Fruit fly (Drosophila melanogaster) whole organism, embryonic: Measurements from ENCODE around the gene CG7987.

ENCODE experiments used
- Abd-B ChIP-seq: fragments of 200-800 bp; sonication (Bioruptor generic); optimal IDR thresholded peaks from 2 replicates; lab custom pipeline; 2018; ENCODE audit warnings: missing biosample characterization, mild to moderate bottlenecking, missing genetic modification characterization, moderate library complexity
- Antp ChIP-seq: fragments of 200-800 bp; sonication (Bioruptor generic); optimal IDR thresholded peaks from 3 replicates; lab custom pipeline; 2016; ENCODE audit warnings: missing biosample characterization, missing genetic modification characterization
- CG13123 ChIP-seq: fragments of 200-800 bp; sonication (Bioruptor generic); optimal IDR thresholded peaks from 2 replicates; lab custom pipeline; 2016; ENCODE audit warnings: missing biosample characterization, missing genetic modification characterization
- CG17829 ChIP-seq: fragments of 200-800 bp; optimal IDR thresholded peaks from 2 replicates; lab custom pipeline; 2019; ENCODE audit warnings: missing biosample characterization, mild to moderate bottlenecking, missing genetic modification characterization, moderate library complexity
- CG1832 ChIP-seq: fragments of 200-800 bp; sonication (Bioruptor generic); optimal IDR thresholded peaks from 2 replicates; lab custom pipeline; 2017; ENCODE audit warnings: missing biosample characterization, mild to moderate bottlenecking, missing genetic modification characterization, inconsistent platforms
- CG2875 ChIP-seq: fragments of 200-800 bp; sonication (Bioruptor generic); optimal IDR thresholded peaks from 2 replicates; lab custom pipeline; 2017; ENCODE audit warnings: missing biosample characterization, mild to moderate bottlenecking, missing genetic modification characterization, missing genetic modification reagents
- CG31365 ChIP-seq: fragments of 200-800 bp; sonication (Bioruptor generic); optimal IDR thresholded peaks from 2 replicates; lab custom pipeline; 2018; ENCODE audit warnings: missing biosample characterization, mild to moderate bottlenecking, missing genetic modification characterization
- CG5180 ChIP-seq: fragments of 200-800 bp; sonication (Bioruptor generic); optimal IDR thresholded peaks from 3 replicates; lab custom pipeline; 2017; ENCODE audit warnings: missing biosample characterization, missing genetic modification characterization, mild to moderate bottlenecking, moderate library complexity, missing genetic modification reagents
- CG6765 ChIP-seq: fragments of 200-800 bp; sonication (Bioruptor generic); optimal IDR thresholded peaks from 3 replicates; lab custom pipeline; 2017; ENCODE audit warnings: missing biosample characterization, mild to moderate bottlenecking, missing genetic modification characterization
- CG9932 ChIP-seq: fragments of 200-800 bp; sonication (Bioruptor generic); IDR thresholded peaks from 2 replicates; pipeline ENCODE4 v1.3.6; 2022; ENCODE audit warnings: missing biosample characterization, missing genetic modification characterization
- D19B ChIP-seq: fragments of 200-800 bp; sonication (Bioruptor generic); optimal IDR thresholded peaks from 2 replicates; lab custom pipeline; 2017; ENCODE audit warnings: missing biosample characterization, mild to moderate bottlenecking, missing genetic modification characterization
- Elba2 ChIP-seq: fragments of 200-800 bp; sonication (Bioruptor generic); optimal IDR thresholded peaks from 3 replicates; lab custom pipeline; 2016; ENCODE audit warnings: missing biosample characterization, missing genetic modification characterization
- Gsc ChIP-seq: fragments of 200-800 bp; sonication (Bioruptor generic); IDR thresholded peaks from 2 replicates; pipeline ENCODE4 v1.3.6; 2022; ENCODE audit warnings: missing biosample characterization, missing genetic modification characterization
- HLH4C ChIP-seq: fragments of 200-800 bp; sonication (Bioruptor generic); IDR thresholded peaks from 3 replicates; pipeline ENCODE4 v1.3.6; 2022; ENCODE audit warnings: missing biosample characterization, missing genetic modification characterization; ENCODE audit not compliant: partially characterized antibody
- MBD-R2 ChIP-seq: fragments of 200-800 bp; sonication (Bioruptor generic); IDR thresholded peaks from 2 replicates; pipeline ENCODE4 v1.3.6; 2022; ENCODE audit warnings: missing biosample characterization, missing genetic modification characterization
- Meics ChIP-seq: fragments of 200-800 bp; sonication (Bioruptor generic); optimal IDR thresholded peaks from 2 replicates; lab custom pipeline; 2017; ENCODE audit warnings: missing biosample characterization, mild to moderate bottlenecking, missing genetic modification characterization
- Opbp ChIP-seq: fragments of 200-800 bp; sonication (Bioruptor generic); IDR thresholded peaks from 3 replicates; pipeline ENCODE4 v1.3.6; 2022; ENCODE audit warnings: missing biosample characterization, missing genetic modification characterization; ENCODE audit not compliant: partially characterized antibody
- Pdp1 ChIP-seq, 2 experiments: fragments of 200-800 bp; sonication (Bioruptor generic); optimal IDR thresholded peaks; 3 replicates each; lab custom pipeline; 2016; ENCODE audit warnings: missing biosample characterization in 2 of 2, missing genetic modification characterization in 2 of 2, mild to moderate bottlenecking in 1 of 2, moderate library complexity in 1 of 2
- Scr ChIP-seq: fragments of 200-800 bp; sonication (Bioruptor generic); IDR thresholded peaks from 2 replicates; pipeline ENCODE4 v1.3.6; 2022; ENCODE audit warnings: missing biosample characterization, missing genetic modification characterization; ENCODE audit not compliant: partially characterized antibody
- Trl ChIP-seq, 3 experiments: fragments of >200 bp in 2 of 3; fragments of 200-800 bp in 1 of 3; sonication (Bioruptor generic) in 1 of 3; optimal IDR thresholded peaks; 2 replicates in 1 of 3; 3 replicates in 2 of 3; lab custom pipeline; 2016 to 2017; ENCODE audit warnings: missing biosample characterization in 1 of 3, missing genetic modification characterization in 1 of 3
- Vsx1 ChIP-seq: fragments of 200-800 bp; sonication (Bioruptor generic); optimal IDR thresholded peaks from 2 replicates; lab custom pipeline; 2017; ENCODE audit warnings: missing biosample characterization, mild to moderate bottlenecking, missing genetic modification characterization, missing genetic modification reagents
- abd-A ChIP-seq: fragments of 200-800 bp; sonication (Bioruptor generic); optimal IDR thresholded peaks from 3 replicates; lab custom pipeline; 2019; ENCODE audit warnings: missing biosample characterization, mild to moderate bottlenecking, missing genetic modification characterization, moderate library complexity
- bbx ChIP-seq: fragments of 200-800 bp; sonication (Bioruptor generic); IDR thresholded peaks from 2 replicates; pipeline ENCODE4 v1.3.6; 2022; ENCODE audit warnings: missing biosample characterization, missing genetic modification characterization; ENCODE audit not compliant: partially characterized antibody
- bigmax ChIP-seq: fragments of 200-800 bp; sonication (Bioruptor generic); optimal IDR thresholded peaks from 2 replicates; lab custom pipeline; 2018; ENCODE audit warnings: missing biosample characterization, mild to moderate bottlenecking, missing genetic modification characterization
- chinmo ChIP-seq: fragments of 200-800 bp; sonication (Bioruptor generic); IDR thresholded peaks from 4 replicates; pipeline ENCODE4 v1.3.6; 2022; ENCODE audit warnings: missing biosample characterization, missing genetic modification characterization; ENCODE audit not compliant: partially characterized antibody
- dm ChIP-seq: fragments of 200-800 bp; sonication (Bioruptor generic); optimal IDR thresholded peaks from 3 replicates; lab custom pipeline; 2016; ENCODE audit warnings: missing biosample characterization, missing genetic modification characterization
- dmrt11E ChIP-seq: fragments of 200-800 bp; sonication (Bioruptor generic); optimal IDR thresholded peaks from 3 replicates; lab custom pipeline; 2018; ENCODE audit warnings: missing biosample characterization, mild to moderate bottlenecking, missing genetic modification characterization, moderate library complexity
- dmrt99B ChIP-seq: fragments of 200-800 bp; sonication (Bioruptor generic); optimal IDR thresholded peaks from 2 replicates; lab custom pipeline; 2018; ENCODE audit warnings: missing biosample characterization, mild to moderate bottlenecking, missing genetic modification characterization, moderate library complexity
- eyg ChIP-seq: fragments of 200-800 bp; sonication (Bioruptor generic); optimal IDR thresholded peaks from 3 replicates; lab custom pipeline; 2016; ENCODE audit warnings: missing biosample characterization, missing genetic modification characterization
- gem ChIP-seq: fragments of 200-800 bp; sonication (Bioruptor generic); optimal IDR thresholded peaks from 2 replicates; lab custom pipeline; 2019; ENCODE audit warnings: missing biosample characterization, mild to moderate bottlenecking, missing genetic modification characterization, moderate library complexity
- gfzf ChIP-seq: fragments of 200-800 bp; sonication (Bioruptor generic); optimal IDR thresholded peaks from 2 replicates; lab custom pipeline; 2016; ENCODE audit warnings: missing biosample characterization, mild to moderate bottlenecking, missing genetic modification characterization, moderate library complexity
- grau ChIP-seq: fragments of 200-800 bp; optimal IDR thresholded peaks from 3 replicates; lab custom pipeline; 2019; ENCODE audit warnings: missing biosample characterization, mild to moderate bottlenecking, missing genetic modification characterization, moderate library complexity
- nau ChIP-seq: fragments of 200-800 bp; sonication (Bioruptor generic); optimal IDR thresholded peaks from 3 replicates; lab custom pipeline; 2017; ENCODE audit warnings: missing biosample characterization, mild to moderate bottlenecking, missing genetic modification characterization, missing genetic modification reagents
- nmo ChIP-seq: fragments of 200-800 bp; sonication (Bioruptor generic); optimal IDR thresholded peaks from 2 replicates; lab custom pipeline; 2018; ENCODE audit warnings: missing biosample characterization, mild to moderate bottlenecking, missing genetic modification characterization, moderate library complexity
- onecut ChIP-seq: fragments of 200-800 bp; sonication (Bioruptor generic); IDR thresholded peaks from 2 replicates; pipeline ENCODE4 v1.3.6; 2022; ENCODE audit warnings: missing biosample characterization, missing genetic modification characterization
- pfk ChIP-seq: fragments of 200-800 bp; sonication (Bioruptor generic); optimal IDR thresholded peaks from 2 replicates; lab custom pipeline; 2018; ENCODE audit warnings: missing biosample characterization, mild to moderate bottlenecking, missing genetic modification characterization, moderate library complexity
- pho ChIP-seq: fragments of 200-800 bp; sonication (Bioruptor generic); optimal IDR thresholded peaks from 2 replicates; lab custom pipeline; 2016; ENCODE audit warnings: missing biosample characterization, missing genetic modification characterization
- prd ChIP-seq, 3 experiments: fragments of >200 bp in 2 of 3; fragments of 200-800 bp in 1 of 3; sonication (Bioruptor generic) in 1 of 3; optimal IDR thresholded peaks in 2 of 3; IDR thresholded peaks in 1 of 3; 2 replicates in 2 of 3; 3 replicates in 1 of 3; pipeline versions ENCODE4 v1.3.6 to Lab custom; 2017 to 2022; ENCODE audit warnings: missing biosample characterization in 1 of 3, missing genetic modification characterization in 1 of 3
- run ChIP-seq: fragments of 200-800 bp; sonication (Bioruptor generic); optimal IDR thresholded peaks from 3 replicates; lab custom pipeline; 2018; ENCODE audit warnings: missing biosample characterization, mild to moderate bottlenecking, missing genetic modification characterization
- schlank ChIP-seq: fragments of 200-800 bp; sonication (Bioruptor generic); optimal IDR thresholded peaks from 2 replicates; lab custom pipeline; 2018; ENCODE audit warnings: missing biosample characterization, mild to moderate bottlenecking, missing genetic modification characterization
- sens ChIP-seq: fragments of 200-800 bp; sonication (Bioruptor generic); peaks from one replicate; lab custom pipeline; 2016; ENCODE audit warnings: missing biosample characterization, missing genetic modification characterization
- shn ChIP-seq: fragments of 200-800 bp; sonication (Bioruptor generic); optimal IDR thresholded peaks from 3 replicates; lab custom pipeline; 2016; ENCODE audit warnings: missing biosample characterization, missing genetic modification characterization
- sim ChIP-seq: fragments of 200-800 bp; sonication (Bioruptor generic); IDR thresholded peaks from 2 replicates; pipeline ENCODE4 v1.3.6; 2022; ENCODE audit warnings: missing biosample characterization, missing genetic modification characterization
- sob ChIP-seq: fragments of 200-800 bp; sonication (Bioruptor generic); IDR thresholded peaks from 2 replicates; pipeline ENCODE4 v1.3.6; 2022; ENCODE audit warnings: missing biosample characterization, missing genetic modification characterization
- tgo ChIP-seq: fragments of 200-800 bp; sonication (Bioruptor generic); IDR thresholded peaks from 3 replicates; pipeline ENCODE4 v1.3.6; 2022; ENCODE audit warnings: missing biosample characterization, missing genetic modification characterization
- trh ChIP-seq: fragments of 200-800 bp; sonication (Bioruptor generic); optimal IDR thresholded peaks from 2 replicates; lab custom pipeline; 2016; ENCODE audit warnings: missing biosample characterization, missing genetic modification characterization
- z ChIP-seq: fragments of 200-800 bp; sonication (Bioruptor generic); IDR thresholded peaks from 3 replicates; pipeline ENCODE4 v1.3.6; 2022; ENCODE audit warnings: missing biosample characterization, missing genetic modification characterization

The CG7987 gene

DNA sequence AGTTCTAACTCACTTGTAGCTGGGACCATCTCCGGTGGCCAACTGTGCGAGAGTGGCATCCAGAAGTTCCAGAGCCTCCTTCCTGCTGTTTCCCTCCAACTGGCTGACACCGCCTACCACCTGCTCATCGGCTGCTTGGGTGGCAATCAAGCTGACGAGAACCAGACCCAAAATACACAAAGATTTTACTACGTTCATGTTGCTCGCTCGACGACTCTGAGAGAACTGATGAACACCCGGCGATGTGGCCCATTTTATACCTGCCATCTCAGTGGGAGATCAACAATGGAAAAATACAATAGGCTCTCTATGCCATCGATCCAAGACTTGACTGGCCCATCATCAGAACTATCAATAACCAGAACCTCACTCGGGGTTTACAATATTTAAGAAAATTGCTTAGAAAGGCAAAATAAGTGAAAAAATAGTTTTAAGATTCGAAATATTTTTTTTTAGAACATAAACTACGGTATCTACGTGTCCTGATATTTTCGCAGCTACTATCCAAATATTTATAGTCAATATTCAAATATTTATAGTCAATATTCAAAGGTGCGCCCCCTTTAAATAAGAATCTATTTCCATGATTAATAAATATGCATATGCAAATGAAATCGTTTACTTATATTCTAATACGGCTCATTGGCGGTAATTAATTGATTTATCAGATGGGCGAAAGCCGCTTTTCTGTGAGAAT lies 6.1 kb downstream of the CG7987 start, which contains the start of gene Cys (continued):
- peak; percentile 24; the same call in 1 of the 2 replicates for TF ChIP-seq MBD-R2 (GFP tag; lab: Robert Waterston, UW)
- peak; percentile 27 for TF ChIP-seq D19B (GFP tag; lab: Kevin White, UChicago)
- no peak for TF ChIP-seq trh (GFP tag; lab: Kevin White, UChicago)
- peak; percentile 9 for TF ChIP-seq schlank (tag; lab: Kevin White, UChicago)
- TF ChIP-seq sob (GFP tag; lab: Robert Waterston, UW) = peak; percentile 39; the same call in 1 of the 2 replicates
- TF ChIP-seq pfk (GFP tag; lab: Kevin White, UChicago) = peak; percentile 42
- TF ChIP-seq CG6765 (GFP tag; lab: Kevin White, UChicago) = peak; percentile 30
- no peak for TF ChIP-seq dm (GFP tag; lab: Kevin White, UChicago)
- TF ChIP-seq abd-A = peak; percentile 31
- no peak for TF ChIP-seq CG1832 (GFP tag; lab: Kevin White, UChicago)
- TF ChIP-seq CG31365 = no peak
- TF ChIP-seq dmrt99B = peak; percentile 43
- no peak for TF ChIP-seq gfzf (GFP tag; lab: Kevin White, UChicago)
- no peak for TF ChIP-seq tgo (GFP tag; lab: Robert Waterston, UW)
- TF ChIP-seq CG17829 (tag; lab: Kevin White, UChicago) = peak; percentile 1
- TF ChIP-seq CG2875 = peak; percentile 10
- TF ChIP-seq bigmax (GFP tag; lab: Kevin White, UChicago) = peak; percentile 50
- TF ChIP-seq sens = peak; percentile 80
- 0 out of 2 replicates have a peak, but pooled peaks have one; percentile 22 for TF ChIP-seq sim (GFP tag; lab: Robert Waterston, UW)
- TF ChIP-seq prd (optimal IDR thresholded peaks at IDR 0.05; lab: Kevin White, UChicago) = no peak
- peak; percentile 22; the same call in 1 of the 3 replicates for TF ChIP-seq prd (GFP tag; IDR thresholded peaks at IDR 0.05; lab: Robert Waterston, UW)
- TF ChIP-seq Meics (GFP tag; lab: Kevin White, UChicago) = no peak
- TF ChIP-seq CG5180 (GFP tag; lab: Kevin White, UChicago) = no peak
- no peak for TF ChIP-seq Gsc (GFP tag; lab: Robert Waterston, UW)
- peak; percentile 18 to 43 for TF ChIP-seq Trl (optimal IDR thresholded peaks at IDR 0.05; lab: Kevin White, UChicago)
- peak; percentile 51 for TF ChIP-seq Trl (GFP tag; optimal IDR thresholded peaks at IDR 0.05; lab: Kevin White, UChicago)
- TF ChIP-seq dmrt11E (tag; lab: Kevin White, UChicago) = peak; percentile 9
- TF ChIP-seq HLH4C (GFP tag; lab: Robert Waterston, UW) = 0 out of 3 replicates have a peak, but pooled peaks have one; percentile 12
- no peak for TF ChIP-seq Elba2 (GFP tag; lab: Kevin White, UChicago)
- TF ChIP-seq Opbp (GFP tag; lab: Robert Waterston, UW) = 0 out of 3 replicates have a peak, but pooled peaks have one; percentile 9
- no peak for TF ChIP-seq bbx (GFP tag; lab: Robert Waterston, UW)
- no peak for TF ChIP-seq CG13123 (GFP tag; lab: Kevin White, UChicago)
- TF ChIP-seq Vsx1 = peak; percentile 38
- TF ChIP-seq nau (GFP tag; lab: Kevin White, UChicago) = no peak
- peak; percentile 33; the same call in 1 of the 2 replicates for TF ChIP-seq CG9932 (GFP tag; lab: Robert Waterston, UW)
- peak in 1 of 2 experiments; percentile 18 for TF ChIP-seq Pdp1 (GFP tag; optimal IDR thresholded peaks at IDR 0.05; lab: Kevin White, UChicago)
- no peak for TF ChIP-seq shn (GFP tag; lab: Kevin White, UChicago)
- TF ChIP-seq onecut (GFP tag; lab: Robert Waterston, UW) = peak; percentile 62
- TF ChIP-seq z (GFP tag; lab: Robert Waterston, UW) = 0 out of 3 replicates have a peak, but pooled peaks have one; percentile 61
- peak; percentile 23; the same call in 1 of the 4 replicates for TF ChIP-seq chinmo (GFP tag; lab: Robert Waterston, UW)
- peak; percentile 27 for TF ChIP-seq grau (tag; lab: Kevin White, UChicago)
- peak; percentile 16 for TF ChIP-seq pho (GFP tag; lab: Kevin White, UChicago)
- no peak for TF ChIP-seq run
- peak; percentile 19 for TF ChIP-seq nmo (GFP tag; lab: Kevin White, UChicago)
- TF ChIP-seq Scr (GFP tag; lab: Robert Waterston, UW) = peak; percentile 9; the same call in 1 of the 2 replicates
- no peak for TF ChIP-seq Abd-B
- peak; percentile 38 for TF ChIP-seq Antp (GFP tag; lab: Kevin White, UChicago)
- TF ChIP-seq eyg = no peak
- TF ChIP-seq gem (tag; lab: Kevin White, UChicago) = peak; percentile 52
